Fruit fly (Drosophila melanogaster) whole organism, prepupa: ENCODE data around the gene CG5122.

Experiments
- esn ChIP-seq: fragments of 200-800 bp; sonication (Bioruptor generic); optimal IDR thresholded peaks from 2 replicates; lab custom pipeline; 2016; ENCODE audit warnings: missing biosample characterization, mild to moderate bottlenecking, missing genetic modification characterization, moderate library complexity

CG5122 gene

DNA sequence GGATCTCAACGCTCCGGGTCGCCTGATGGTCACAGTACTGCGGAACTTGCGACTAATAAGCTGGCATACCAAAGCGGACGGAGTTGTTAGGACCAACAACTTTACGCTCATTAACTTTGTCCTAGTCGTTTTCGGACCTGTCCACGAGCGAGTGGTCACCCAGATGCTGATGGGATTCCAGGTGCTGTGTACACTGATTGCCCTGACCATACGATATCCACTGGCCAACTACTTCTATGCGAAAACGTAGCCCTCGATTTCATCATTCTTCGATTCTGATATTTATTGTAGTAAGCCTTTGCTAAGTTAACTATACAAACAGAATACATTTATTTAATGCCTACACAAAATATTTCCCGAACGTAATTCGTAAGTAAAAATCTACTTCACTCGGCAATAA, 52.8 kb downstream of the CG5122 start, which contains the start of gene Rsph1:
Gene Rsph1 (plus strand): TSS at position 301 of the 400 bp plus-strand sequence.
- no peak for TF ChIP-seq esn (GFP tag; lab: Kevin White, UChicago)
